Worm (Caenorhabditis elegans): ENCODE results near the gene T26C12.3.
"Not testable (repeated sequence)": the region's sequence is repeated elsewhere in the genome, so short reads cannot be mapped to it uniquely, and the experiment has no call there.

The T26C12.3 gene

ce11 chrIV:3303690-3304089 is 30.5 kb upstream of the T26C12.3 start, which contains the start of gene idpp-12:
Gene idpp-12, plus strand, starts transcription at chrIV:3303990.
- TF ChIP-seq hif-1 (tag; optimal IDR thresholded peaks at IDR 0.05); mep-1 (tag; optimal IDR thresholded peaks at IDR 0.05); nhr-41 (GFP tag; IDR thresholded peaks at IDR 0.05): not testable (repeated sequence)

DNA sequence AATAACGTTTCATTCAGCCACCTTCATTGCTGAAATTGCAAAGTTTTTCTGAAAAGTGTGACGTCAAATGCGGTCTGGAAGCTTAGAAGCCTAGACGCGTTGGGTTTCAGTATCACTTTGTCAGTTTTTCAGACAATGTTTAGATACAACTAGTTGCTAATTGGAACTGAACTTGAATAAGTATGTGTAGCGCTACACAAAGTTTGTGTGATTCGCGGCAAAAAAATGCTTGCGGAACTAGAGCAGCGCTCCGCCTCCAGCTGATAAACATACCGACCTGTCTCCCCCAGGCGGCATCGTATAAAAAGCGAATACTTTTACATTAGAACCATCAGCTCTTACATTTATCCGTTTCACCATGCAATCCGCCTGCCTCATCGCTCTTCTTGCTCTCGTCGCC is 28.9 kb upstream of the T26C12.3 start, which contains the start of gene W08E12.4:
W08E12.4 (plus strand) TSS at position 301 of the 400 bp plus-strand sequence.
- 0 out of 2 replicates have a peak, but pooled peaks have one; percentile 7 for TF ChIP-seq set-16 (GFP tag; IDR thresholded peaks at IDR 0.05)

DNA sequence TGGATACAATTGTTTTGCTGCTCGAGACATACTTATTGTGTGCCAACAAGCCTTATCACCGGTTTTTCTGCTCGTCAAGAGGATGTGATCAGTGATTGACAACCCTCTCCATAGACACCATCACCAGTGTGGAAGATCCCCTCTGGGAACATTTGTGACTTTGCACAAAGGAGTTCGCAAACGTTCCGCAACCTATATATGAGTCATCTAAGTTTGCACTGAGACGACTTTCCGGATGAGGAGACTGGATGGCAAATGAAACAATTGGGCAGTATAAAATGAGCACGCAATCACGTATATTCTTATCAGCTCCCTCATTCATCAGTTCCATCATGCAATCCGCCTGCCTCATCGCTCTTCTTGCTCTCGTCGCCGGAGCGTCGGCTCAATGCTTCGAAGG is 27.3 kb upstream of the T26C12.3 start, which contains the start of gene W08E12.5:
W08E12.5 (plus strand) TSS at position 301 of the 400 bp plus-strand sequence.
- TF ChIP-seq ceh-28 (tag; optimal IDR thresholded peaks at IDR 0.05) (no peak), hif-1 (tag; optimal IDR thresholded peaks at IDR 0.05) (no peak), D1046.2 (GFP tag; IDR thresholded peaks at IDR 0.05) (no peak), unc-39 (tag; optimal IDR thresholded peaks at IDR 0.05) (no peak), Y75B8A.6 (GFP tag; IDR thresholded peaks at IDR 0.05) (no peak), nhr-25 (tag; optimal IDR thresholded peaks at IDR 0.05; ENCODE audit: borderline replicate concordance, insufficient read depth) (no peak), jun-1 (tag; optimal IDR thresholded peaks at IDR 0.05) (no peak), hlh-30 (tag; optimal IDR thresholded peaks at IDR 0.05; ENCODE audit: insufficient read depth) (no peak)

DNA sequence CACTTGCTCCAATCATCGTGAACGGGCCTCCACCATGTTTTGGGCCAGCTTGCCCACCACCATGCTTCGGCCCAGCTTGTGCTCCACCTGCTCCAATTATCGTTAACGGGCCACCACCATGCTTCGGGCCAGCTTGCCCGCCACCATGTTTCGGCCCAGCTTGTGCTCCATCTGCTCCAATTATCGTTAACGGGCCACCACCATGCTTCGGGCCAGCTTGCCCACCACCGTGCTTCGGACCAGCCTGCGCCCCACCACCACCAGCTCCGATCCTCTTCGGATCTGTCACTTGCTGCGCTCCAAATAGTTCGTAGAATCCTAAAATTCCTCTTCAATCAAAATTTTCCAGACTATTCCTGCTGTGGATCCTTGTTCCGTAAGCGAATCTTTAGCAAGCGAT is 26.0 kb upstream of the T26C12.3 start:
- TF ChIP-seq tra-1 (GFP tag; IDR thresholded peaks at IDR 0.05) (0 out of 2 replicates have a peak, but pooled peaks have one; percentile 21), dmd-8 (GFP tag; IDR thresholded peaks at IDR 0.05) (0 out of 2 replicates have a peak, but pooled peaks have one; percentile 12), snpc-4 (tag; optimal IDR thresholded peaks at IDR 0.05) (no peak), daf-12 (tag; optimal IDR thresholded peaks at IDR 0.05) (no peak), lir-3 (tag; optimal IDR thresholded peaks at IDR 0.05) (no peak), Y48G9A.11 (GFP tag; IDR thresholded peaks at IDR 0.05) (no peak), mdl-1 (tag; optimal IDR thresholded peaks at IDR 0.05) (no peak), set-16 (GFP tag; IDR thresholded peaks at IDR 0.05) (peak; percentile 88), egl-43 (GFP tag; IDR thresholded peaks at IDR 0.05) (0 out of 2 replicates have a peak, but pooled peaks have one; percentile 17), zip-11 (GFP tag; IDR thresholded peaks at IDR 0.05) (no peak), hlh-30 (tag; optimal IDR thresholded peaks at IDR 0.05; ENCODE audit: insufficient read depth) (no peak)

- TF ChIP-seq zfp-2 (tag; optimal IDR thresholded peaks at IDR 0.05) (no peak), R02D3.7 (tag; optimal IDR thresholded peaks at IDR 0.05) (no peak), set-16 (GFP tag; IDR thresholded peaks at IDR 0.05) (0 out of 2 replicates have a peak, but pooled peaks have one; percentile 8), lin-13 (GFP tag; optimal IDR thresholded peaks at IDR 0.05) (no peak), dve-1 (tag; optimal IDR thresholded peaks at IDR 0.05; ENCODE audit: insufficient read depth) (no peak)
Measured at ce11 chrIV:3298300-3298699, 25.1 kb upstream of the T26C12.3 start, which contains the start of gene W08E12.6. Gene W08E12.6, plus strand, starts transcription at chrIV:3298600.

- no peak for TF ChIP-seq hlh-11 (tag; optimal IDR thresholded peaks at IDR 0.05)
- no peak for TF ChIP-seq rbr-2 (tag; optimal IDR thresholded peaks at IDR 0.05)
- no peak for TF ChIP-seq nhr-77 (tag; optimal IDR thresholded peaks at IDR 0.05)
- no peak for TF ChIP-seq nhr-25 (tag; optimal IDR thresholded peaks at IDR 0.05; ENCODE audit: borderline replicate concordance, insufficient read depth)
- TF ChIP-seq ces-1 (GFP tag; optimal IDR thresholded peaks at IDR 0.05) = no peak
- no peak for TF ChIP-seq dve-1 (tag; optimal IDR thresholded peaks at IDR 0.05; ENCODE audit: insufficient read depth)
- TF ChIP-seq madf-5 (GFP tag; IDR thresholded peaks at IDR 0.05) = 0 out of 4 replicates have a peak, but pooled peaks of 1 of the 2 experiments have one; percentile 12
- TF ChIP-seq nhr-102 (tag; optimal IDR thresholded peaks at IDR 0.05) = no peak
- peak; percentile 24 for TF ChIP-seq mes-2 (tag; optimal IDR thresholded peaks at IDR 0.05; ENCODE audit: poor library complexity, severe bottlenecking)
- no peak for TF ChIP-seq lin-39 (tag; optimal IDR thresholded peaks at IDR 0.05)
- TF ChIP-seq F49E8.2 (tag; optimal IDR thresholded peaks at IDR 0.05; ENCODE audit: borderline replicate concordance) = peak; percentile 62
- no peak for TF ChIP-seq R02D3.7 (tag; optimal IDR thresholded peaks at IDR 0.05)
- TF ChIP-seq Y5F2A.4 (GFP tag; optimal IDR thresholded peaks at IDR 0.05) = peak; percentile 15
- no peak for TF ChIP-seq tag-97 (GFP tag; IDR thresholded peaks at IDR 0.05)
- no peak for TF ChIP-seq hlh-30 (tag; optimal IDR thresholded peaks at IDR 0.05; ENCODE audit: insufficient read depth)
- no peak for TF ChIP-seq nhr-28 (tag; optimal IDR thresholded peaks at IDR 0.05)
- no peak for TF ChIP-seq snpc-4 (tag; optimal IDR thresholded peaks at IDR 0.05)
- TF ChIP-seq zip-11 (GFP tag; IDR thresholded peaks at IDR 0.05) = no peak
Measured at ce11 chrIV:3296578-3297549, 23.7 kb upstream of the T26C12.3 start.
